Worm (Caenorhabditis elegans): ENCODE data around the gene C05G5.5.

DNA sequence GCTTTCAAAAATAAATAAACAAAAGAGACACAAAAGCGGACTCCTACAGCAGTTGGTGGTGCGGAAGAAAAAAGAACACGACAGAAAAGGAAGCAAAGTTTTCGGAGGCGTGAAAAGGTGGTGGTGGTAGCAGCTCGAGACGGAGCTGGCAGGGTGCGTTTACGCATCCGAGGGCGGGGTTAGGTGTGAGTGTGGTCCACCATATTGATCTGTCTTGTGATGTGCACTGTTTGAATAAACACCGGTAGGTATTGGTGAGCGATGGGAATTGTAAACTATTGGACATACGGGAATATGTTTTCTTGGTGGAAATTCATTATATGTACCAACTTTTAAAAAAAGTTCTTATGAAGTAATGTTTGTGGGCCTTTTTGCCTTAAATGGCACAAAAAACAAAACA is at the start of gene C05G5.5:
- TF ChIP-seq F39B2.1 (GFP tag; IDR thresholded peaks at IDR 0.05) (no peak), attf-5 (GFP tag; optimal IDR thresholded peaks at IDR 0.05) (no peak), B0261.1 (tag; optimal IDR thresholded peaks at IDR 0.05) (no peak)
